Fruit fly (Drosophila melanogaster): Measurements from ENCODE around the gene CG34448.

Gene CG34448

DNA sequence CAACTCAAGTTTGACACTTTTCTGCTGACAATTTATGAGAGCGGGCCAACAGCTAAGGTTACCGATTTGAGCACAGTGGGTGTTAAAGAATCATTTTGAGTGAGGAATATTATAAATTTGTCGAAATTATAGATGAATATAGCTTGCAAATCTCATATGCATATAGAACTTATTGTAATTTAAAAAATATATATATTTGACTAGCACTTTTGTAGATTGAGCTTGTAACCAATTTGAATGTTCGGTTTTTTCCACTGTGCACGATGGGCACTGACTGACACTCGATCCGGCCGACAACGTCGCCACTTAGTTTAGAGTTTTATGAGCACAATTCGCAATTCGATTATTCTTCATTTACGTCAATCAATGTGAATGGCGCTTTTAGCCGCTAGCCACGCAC lies 19.3 kb downstream of the CG34448 start (continued):
- no peak for TF ChIP-seq CG18599 (GFP tag; optimal IDR thresholded peaks at IDR 0.05)
- TF ChIP-seq en (GFP tag; optimal IDR thresholded peaks at IDR 0.05) = no peak
- TF ChIP-seq mirr (GFP tag; optimal IDR thresholded peaks at IDR 0.05) = no peak
- TF ChIP-seq CG7963 (GFP tag; IDR thresholded peaks at IDR 0.05; ENCODE audit: partially characterized antibody) = no peak
- no peak for TF ChIP-seq TFAM (GFP tag; optimal IDR thresholded peaks at IDR 0.05)
- no peak for TF ChIP-seq MTF-1 (GFP tag; optimal IDR thresholded peaks at IDR 0.05; ENCODE audit: borderline replicate concordance)
- no peak for TF ChIP-seq rib (GFP tag; IDR thresholded peaks at IDR 0.05)
- no peak for TF ChIP-seq CG12769 (tag; optimal IDR thresholded peaks at IDR 0.05)
- no peak for TF ChIP-seq trh (GFP tag; optimal IDR thresholded peaks at IDR 0.05)
- no peak for TF ChIP-seq CG4820 (GFP tag; optimal IDR thresholded peaks at IDR 0.05)
- no peak for TF ChIP-seq dm (GFP tag; optimal IDR thresholded peaks at IDR 0.05)
- TF ChIP-seq CG8924 (tag; optimal IDR thresholded peaks at IDR 0.05) = no peak
- no peak for TF ChIP-seq Dbx (GFP tag; IDR thresholded peaks at IDR 0.05)
- TF ChIP-seq pb (GFP tag; optimal IDR thresholded peaks at IDR 0.05) = no peak
- peak in 1 of 2 experiments; percentile 27 for TF ChIP-seq Hr51 (GFP tag; optimal IDR thresholded peaks at IDR 0.05)
- TF ChIP-seq gsb (GFP tag; IDR thresholded peaks at IDR 0.05) = no peak
- no peak for TF ChIP-seq Eip74EF (GFP tag; optimal IDR thresholded peaks at IDR 0.05)
- no peak for TF ChIP-seq Lhr (GFP tag; optimal IDR thresholded peaks at IDR 0.05)
- TF ChIP-seq E2f1 (GFP tag; IDR thresholded peaks at IDR 0.05) = no peak
- TF ChIP-seq CG8089 (GFP tag; optimal IDR thresholded peaks at IDR 0.05) = no peak
- no peak for TF ChIP-seq gfzf (GFP tag; optimal IDR thresholded peaks at IDR 0.05)
- no peak for TF ChIP-seq D19A (tag; optimal IDR thresholded peaks at IDR 0.05)
- no peak for TF ChIP-seq CG31224 (GFP tag; IDR thresholded peaks at IDR 0.05)
- no peak for TF ChIP-seq Hr39 (optimal IDR thresholded peaks at IDR 0.05)
- TF ChIP-seq CG4328 (GFP tag; optimal IDR thresholded peaks at IDR 0.05) = no peak
- no peak for TF ChIP-seq lilli (GFP tag; optimal IDR thresholded peaks at IDR 0.05)
- TF ChIP-seq fd96Cb (tag; optimal IDR thresholded peaks at IDR 0.05) = no peak
- no peak for TF ChIP-seq maf-S (GFP tag; optimal IDR thresholded peaks at IDR 0.05)
- TF ChIP-seq CG8478 (optimal IDR thresholded peaks at IDR 0.05) = no peak
- TF ChIP-seq pros (GFP tag; optimal IDR thresholded peaks at IDR 0.05) = no peak
- no peak for TF ChIP-seq danr (GFP tag; IDR thresholded peaks at IDR 0.05)
- no peak for TF ChIP-seq Sry-β (GFP tag; optimal IDR thresholded peaks at IDR 0.05)
- TF ChIP-seq CG2129 (GFP tag; IDR thresholded peaks at IDR 0.05; ENCODE audit: partially characterized antibody) = no peak
- no peak for TF ChIP-seq schlank (tag; optimal IDR thresholded peaks at IDR 0.05)
- no peak for TF ChIP-seq Bgb (GFP tag; IDR thresholded peaks at IDR 0.05; ENCODE audit: partially characterized antibody)
- TF ChIP-seq CG12155 (GFP tag; optimal IDR thresholded peaks at IDR 0.05) = no peak
- TF ChIP-seq ewg (GFP tag; optimal IDR thresholded peaks at IDR 0.05) = no peak
- no peak for TF ChIP-seq fu2 (GFP tag; optimal IDR thresholded peaks at IDR 0.05)
- no peak for TF ChIP-seq Hr78 (GFP tag; optimal IDR thresholded peaks at IDR 0.05)
- no peak for TF ChIP-seq CTCF (GFP tag; optimal IDR thresholded peaks at IDR 0.05)
- no peak for TF ChIP-seq sna (GFP tag; IDR thresholded peaks at IDR 0.05; ENCODE audit: partially characterized antibody)
- TF ChIP-seq Fer2 (tag; optimal IDR thresholded peaks at IDR 0.05) = no peak
- no peak for TF ChIP-seq Doc3 (GFP tag; IDR thresholded peaks at IDR 0.05; ENCODE audit: partially characterized antibody)
- no peak for TF ChIP-seq az2 (GFP tag; optimal IDR thresholded peaks at IDR 0.05)
- no peak for TF ChIP-seq CG18262 (tag; optimal IDR thresholded peaks at IDR 0.05)
- no peak for TF ChIP-seq CG7357 (GFP tag; IDR thresholded peaks at IDR 0.05)
- no peak for TF ChIP-seq aop (GFP tag; IDR thresholded peaks at IDR 0.05)
- TF ChIP-seq gt (GFP tag; IDR thresholded peaks at IDR 0.05) = no peak
- no peak for TF ChIP-seq Nf-YC (tag; optimal IDR thresholded peaks at IDR 0.05)
- TF ChIP-seq CG12942 (GFP tag; optimal IDR thresholded peaks at IDR 0.05) = no peak
- TF ChIP-seq CG2120 (GFP tag; optimal IDR thresholded peaks at IDR 0.05) = no peak
- no peak for TF ChIP-seq jigr1 (GFP tag; IDR thresholded peaks at IDR 0.05)
